Worm (Caenorhabditis elegans): ENCODE measurements around the gene ZK1320.13.

ZK1320.13 gene

ce11 chrII:9668959-9669358, 11.6 kb upstream of the ZK1320.13 start, which contains the start of gene taf-8:
taf-8 (plus strand) TSS chrII:9669318.
- TF ChIP-seq ceh-39 (tag; optimal IDR thresholded peaks at IDR 0.05) (no peak), ces-1 (GFP tag; optimal IDR thresholded peaks at IDR 0.05) (peak; percentile 69), ztf-11 (tag; optimal IDR thresholded peaks at IDR 0.05) (no peak), elt-3 (tag; optimal IDR thresholded peaks at IDR 0.05) (no peak), pha-4 (tag; optimal IDR thresholded peaks at IDR 0.05) (peak; percentile 31), lsy-2 (tag; optimal IDR thresholded peaks at IDR 0.05) (peak; percentile 53)

ce11 chrII:9671308-9671707, 9.3 kb upstream of the ZK1320.13 start, which contains the start of gene ZK1320.7:
ZK1320.7 (plus strand) TSS chrII:9671608.
- no peak for TF ChIP-seq nhr-237 (tag; optimal IDR thresholded peaks at IDR 0.05)
- no peak for TF ChIP-seq lsy-2 (tag; optimal IDR thresholded peaks at IDR 0.05)

DNA sequence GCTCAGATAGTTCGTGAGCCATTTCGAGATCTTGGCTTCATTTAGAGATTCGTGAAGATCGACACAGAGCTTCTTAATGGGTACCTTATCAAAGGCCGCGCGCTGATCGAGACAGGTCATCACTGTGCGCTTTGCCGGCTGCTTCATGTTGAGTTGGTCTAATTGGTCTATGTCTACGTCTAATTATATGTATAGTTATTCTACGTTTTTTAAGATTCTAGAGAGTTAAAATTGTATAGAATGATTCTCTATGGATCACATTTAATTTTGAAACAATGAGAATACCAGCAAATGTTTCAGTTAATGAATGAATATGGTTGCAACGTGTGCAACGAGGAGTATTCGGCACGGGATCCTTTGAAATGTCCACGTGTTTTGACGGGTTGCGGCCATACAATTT, 5.9 kb upstream of the ZK1320.13 start, which contains the start of gene arc-1:
Gene arc-1 (plus strand): TSS at position 301 of the 400 bp plus-strand sequence.
- TF ChIP-seq ham-2 (GFP tag; optimal IDR thresholded peaks at IDR 0.05) (no peak), unc-39 (tag; optimal IDR thresholded peaks at IDR 0.05) (no peak), ceh-43 (GFP tag; optimal IDR thresholded peaks at IDR 0.05) (no peak), M03D4.4 (tag; optimal IDR thresholded peaks at IDR 0.05) (no peak), sem-2 (GFP tag; optimal IDR thresholded peaks at IDR 0.05) (no peak), drap-1 (GFP tag; optimal IDR thresholded peaks at IDR 0.05) (no peak), flh-1 (GFP tag; optimal IDR thresholded peaks at IDR 0.05) (no peak), pha-4 (tag; optimal IDR thresholded peaks at IDR 0.05) (no peak), ces-1 (GFP tag; optimal IDR thresholded peaks at IDR 0.05) (no peak), nhr-28 (tag; optimal IDR thresholded peaks at IDR 0.05) (no peak), sptf-1 (tag; optimal IDR thresholded peaks at IDR 0.05) (no peak), nhr-237 (tag; optimal IDR thresholded peaks at IDR 0.05) (no peak), unc-62 (GFP tag; optimal IDR thresholded peaks at IDR 0.05) (no peak), ztf-11 (tag; optimal IDR thresholded peaks at IDR 0.05) (no peak), zip-8 (tag; optimal IDR thresholded peaks at IDR 0.05) (no peak)

ce11 chrII:9677470-9677869, 3.1 kb upstream of the ZK1320.13 start:
- TF ChIP-seq sem-2 (GFP tag; optimal IDR thresholded peaks at IDR 0.05) = no peak
- no peak for TF ChIP-seq flh-1 (GFP tag; optimal IDR thresholded peaks at IDR 0.05)
- no peak for TF ChIP-seq drap-1 (GFP tag; optimal IDR thresholded peaks at IDR 0.05)
- TF ChIP-seq bed-3 (GFP tag; optimal IDR thresholded peaks at IDR 0.05) = no peak
- no peak for TF ChIP-seq sptf-1 (tag; optimal IDR thresholded peaks at IDR 0.05)
- no peak for TF ChIP-seq nhr-237 (tag; optimal IDR thresholded peaks at IDR 0.05)
- TF ChIP-seq snpc-4 (tag; optimal IDR thresholded peaks at IDR 0.05) = no peak
- no peak for TF ChIP-seq pha-4 (tag; optimal IDR thresholded peaks at IDR 0.05)
- no peak for TF ChIP-seq nhr-76 (tag; optimal IDR thresholded peaks at IDR 0.05)
- TF ChIP-seq mls-2 (tag; optimal IDR thresholded peaks at IDR 0.05) = no peak
- TF ChIP-seq nhr-12 (tag; optimal IDR thresholded peaks at IDR 0.05) = no peak
- TF ChIP-seq nhr-2 (tag; optimal IDR thresholded peaks at IDR 0.05) = no peak
- no peak for TF ChIP-seq cnd-1 (tag; optimal IDR thresholded peaks at IDR 0.05)
- TF ChIP-seq hlh-1 (tag; optimal IDR thresholded peaks at IDR 0.05) = no peak
- TF ChIP-seq M03D4.4 (tag; optimal IDR thresholded peaks at IDR 0.05) = no peak

ce11 chrII:9679842-9680241, 751 bp upstream of the ZK1320.13 start:
- no peak for TF ChIP-seq sem-2 (GFP tag; optimal IDR thresholded peaks at IDR 0.05)
- TF ChIP-seq unc-120 (tag; optimal IDR thresholded peaks at IDR 0.05; ENCODE audit: poor library complexity, severe bottlenecking) = no peak
- TF ChIP-seq blmp-1 (tag; optimal IDR thresholded peaks at IDR 0.05) = no peak
- TF ChIP-seq ces-1 (GFP tag; optimal IDR thresholded peaks at IDR 0.05) = no peak
- no peak for TF ChIP-seq lsy-2 (tag; optimal IDR thresholded peaks at IDR 0.05)
- TF ChIP-seq drap-1 (GFP tag; optimal IDR thresholded peaks at IDR 0.05) = no peak
- TF ChIP-seq tbx-8 (GFP tag; optimal IDR thresholded peaks at IDR 0.05) = no peak
- no peak for TF ChIP-seq mab-5 (tag; optimal IDR thresholded peaks at IDR 0.05)
- no peak for TF ChIP-seq hlh-1 (tag; optimal IDR thresholded peaks at IDR 0.05)

- TF ChIP-seq ces-1 (GFP tag; optimal IDR thresholded peaks at IDR 0.05) (peak; percentile 1), mls-2 (tag; optimal IDR thresholded peaks at IDR 0.05) (no peak)
These were observed 1.5 kb downstream of the ZK1320.13 start for ce11 chrII:9682044-9682443.

All from whole organism, mixed stage, embryonic.